Worm (Caenorhabditis elegans): ENCODE data around the gene F13B12.4.

F13B12.4 gene

ce11 chrIV:10468662-10469061 is 19.0 kb upstream of the F13B12.4 start:
- TF ChIP-seq nhr-28 (tag; optimal IDR thresholded peaks at IDR 0.05): peak; percentile 47
- TF ChIP-seq hlh-30 (tag; optimal IDR thresholded peaks at IDR 0.05; ENCODE audit: insufficient read depth): no peak
- TF ChIP-seq php-3 (GFP tag; IDR thresholded peaks at IDR 0.05): no peak
- no peak for TF ChIP-seq ztf-11 (tag; optimal IDR thresholded peaks at IDR 0.05)
- no peak for TF ChIP-seq set-16 (GFP tag; IDR thresholded peaks at IDR 0.05)
- TF ChIP-seq ceh-44 (GFP tag; IDR thresholded peaks at IDR 0.05): no peak
- TF ChIP-seq nhr-76 (tag; optimal IDR thresholded peaks at IDR 0.05): no peak
- peak; percentile 64; the same call in 1 of the 2 replicates for TF ChIP-seq dmd-6 (GFP tag; IDR thresholded peaks at IDR 0.05)
- no peak for TF ChIP-seq nhr-48 (tag; optimal IDR thresholded peaks at IDR 0.05)
- TF ChIP-seq nhr-11 (tag; optimal IDR thresholded peaks at IDR 0.05): no peak
- TF ChIP-seq madf-5 (GFP tag; IDR thresholded peaks at IDR 0.05): no peak
- peak; percentile 22 for TF ChIP-seq pqm-1 (tag; optimal IDR thresholded peaks at IDR 0.05)
- TF ChIP-seq F37D6.2 (tag; optimal IDR thresholded peaks at IDR 0.05): no peak
- no peak for TF ChIP-seq zfp-2 (tag; optimal IDR thresholded peaks at IDR 0.05)
- no peak for TF ChIP-seq mxl-2 (GFP tag; conservative IDR thresholded peaks at IDR 0.05)
- TF ChIP-seq nhr-6 (tag; optimal IDR thresholded peaks at IDR 0.05): no peak
- TF ChIP-seq hlh-11 (tag; optimal IDR thresholded peaks at IDR 0.05): peak; percentile 38
- no peak for TF ChIP-seq ceh-28 (tag; optimal IDR thresholded peaks at IDR 0.05)
- no peak for TF ChIP-seq sdz-12 (GFP tag; optimal IDR thresholded peaks at IDR 0.05)
- no peak for TF ChIP-seq dve-1 (tag; optimal IDR thresholded peaks at IDR 0.05; ENCODE audit: insufficient read depth)
- TF ChIP-seq lin-38 (GFP tag; IDR thresholded peaks at IDR 0.05): no peak
- TF ChIP-seq F10B5.3 (tag; optimal IDR thresholded peaks at IDR 0.05): no peak
- TF ChIP-seq unc-39 (tag; optimal IDR thresholded peaks at IDR 0.05): no peak
- no peak for TF ChIP-seq lin-1 (GFP tag; IDR thresholded peaks at IDR 0.05)
- no peak for TF ChIP-seq lin-29 (GFP tag; IDR thresholded peaks at IDR 0.05)
- no peak for TF ChIP-seq duxl-1 (tag; optimal IDR thresholded peaks at IDR 0.05; ENCODE audit: poor library complexity)
- TF ChIP-seq ZK546.5 (tag; optimal IDR thresholded peaks at IDR 0.05): no peak
- TF ChIP-seq lim-7 (GFP tag; IDR thresholded peaks at IDR 0.05): no peak
- no peak for TF ChIP-seq nhr-25 (tag; optimal IDR thresholded peaks at IDR 0.05; ENCODE audit: borderline replicate concordance, insufficient read depth)
- no peak for TF ChIP-seq ZK337.2 (GFP tag; IDR thresholded peaks at IDR 0.05)
- no peak for TF ChIP-seq rbr-2 (tag; optimal IDR thresholded peaks at IDR 0.05)
- no peak for TF ChIP-seq Y48G9A.11 (GFP tag; IDR thresholded peaks at IDR 0.05)

- peak; percentile 45 for TF ChIP-seq nhr-28 (tag; optimal IDR thresholded peaks at IDR 0.05)
- TF ChIP-seq dve-1 (tag; optimal IDR thresholded peaks at IDR 0.05; ENCODE audit: insufficient read depth): peak; percentile 47
- 0 out of 2 replicates have a peak, but pooled peaks have one; percentile 23 for TF ChIP-seq tra-1 (GFP tag; IDR thresholded peaks at IDR 0.05)
- peak; percentile 91 for TF ChIP-seq dmd-6 (GFP tag; IDR thresholded peaks at IDR 0.05)
- peak; percentile 64 for TF ChIP-seq hlh-11 (tag; optimal IDR thresholded peaks at IDR 0.05)
- TF ChIP-seq daf-16 (GFP tag; optimal IDR thresholded peaks at IDR 0.05): no peak
- peak; percentile 68 for TF ChIP-seq daf-16 (tag; optimal IDR thresholded peaks at IDR 0.05)
- TF ChIP-seq ceh-28 (tag; optimal IDR thresholded peaks at IDR 0.05): no peak
- TF ChIP-seq nhr-111 (GFP tag; optimal IDR thresholded peaks at IDR 0.05): no peak
These were observed 17.6 kb upstream of the F13B12.4 start for ce11 chrIV:10467347-10467746.

ce11 chrIV:10466398-10466797 is 16.7 kb upstream of the F13B12.4 start:
- TF ChIP-seq nhr-41 (GFP tag; IDR thresholded peaks at IDR 0.05) (no peak), saeg-2 (GFP tag; IDR thresholded peaks at IDR 0.05) (no peak), zip-2 (tag; optimal IDR thresholded peaks at IDR 0.05) (no peak), unc-39 (tag; optimal IDR thresholded peaks at IDR 0.05) (no peak), ceh-44 (GFP tag; IDR thresholded peaks at IDR 0.05) (no peak), dve-1 (tag; optimal IDR thresholded peaks at IDR 0.05; ENCODE audit: insufficient read depth) (peak; percentile 44), php-3 (GFP tag; IDR thresholded peaks at IDR 0.05) (peak; percentile 23; the same call in 1 of the 2 replicates), attf-4 (tag; optimal IDR thresholded peaks at IDR 0.05) (no peak), daf-8 (GFP tag; IDR thresholded peaks at IDR 0.05) (no peak), lin-29 (GFP tag; IDR thresholded peaks at IDR 0.05) (no peak), ceh-20 (GFP tag; IDR thresholded peaks at IDR 0.05) (no peak), dmd-8 (GFP tag; IDR thresholded peaks at IDR 0.05) (no peak), skn-1 (tag; optimal IDR thresholded peaks at IDR 0.05) (no peak), spr-3 (GFP tag; optimal IDR thresholded peaks at IDR 0.05) (no peak), dmd-6 (GFP tag; IDR thresholded peaks at IDR 0.05) (peak; percentile 70), hlh-11 (tag; optimal IDR thresholded peaks at IDR 0.05) (peak; percentile 44), pqm-1 (tag; optimal IDR thresholded peaks at IDR 0.05) (peak; percentile 83), nhr-28 (tag; optimal IDR thresholded peaks at IDR 0.05) (peak; percentile 86), daf-19 (GFP tag; conservative IDR thresholded peaks at IDR 0.05) (no peak), lsy-2 (tag; optimal IDR thresholded peaks at IDR 0.05) (peak in 1 of 2 experiments; percentile 61), aha-1 (tag) (peak; percentile 54), F26F4.8 (GFP tag; conservative IDR thresholded peaks at IDR 0.05) (no peak)

Data from whole organism, L4 larva.